Worm (Caenorhabditis elegans): ENCODE measurements around the gene srlf-36.

- TF ChIP-seq him-1 (tag; optimal IDR thresholded peaks at IDR 0.05) (no peak), dao-5 (tag; optimal IDR thresholded peaks at IDR 0.05) (no peak), W03F9.2 (tag; optimal IDR thresholded peaks at IDR 0.05) (no peak)
Observed at ce11 chrV:634855-635254, 25.3 kb upstream of the srlf-36 start, which contains the start of gene F48G7.10.

All from whole organism, L4/young adult.